Fruit fly (Drosophila melanogaster) whole organism, embryonic: ENCODE data around the gene CG12995.

Source experiments
- Atf-2 ChIP-seq: fragments of 200-800 bp; sonication (Bioruptor generic); optimal IDR thresholded peaks from 2 replicates; lab custom pipeline; 2016; ENCODE audit warnings: missing biosample characterization, missing genetic modification characterization
- Awh ChIP-seq: fragments of 200-800 bp; sonication (Bioruptor generic); IDR thresholded peaks from 2 replicates; pipeline ENCODE4, ENCODE4 v1.3.6; 2022; ENCODE audit warnings: missing biosample characterization, missing genetic modification characterization
- CG1024 ChIP-seq: fragments of 200-800 bp; sonication (Bioruptor generic); IDR thresholded peaks from 2 replicates; pipeline ENCODE4 v1.3.6; 2022; ENCODE audit warnings: missing biosample characterization, missing genetic modification characterization
- CG10543 ChIP-seq: fragments of 200-800 bp; sonication (Bioruptor generic); optimal IDR thresholded peaks from 3 replicates; lab custom pipeline; 2017; ENCODE audit warnings: missing biosample characterization, mild to moderate bottlenecking, missing genetic modification characterization, moderate library complexity
- CG10959 ChIP-seq: fragments of 200-800 bp; sonication (Bioruptor generic); IDR thresholded peaks from 2 replicates; pipeline ENCODE4 v1.3.6; 2022; ENCODE audit warnings: missing biosample characterization, missing genetic modification characterization
- CG12236 ChIP-seq: fragments of 200-800 bp; sonication (Bioruptor generic); optimal IDR thresholded peaks from 2 replicates; lab custom pipeline; 2016; ENCODE audit warnings: missing biosample characterization, missing genetic modification characterization
- CG14014 ChIP-seq: fragments of 200-800 bp; sonication (Bioruptor generic); IDR thresholded peaks from 2 replicates; pipeline ENCODE4 v1.3.6; 2022; ENCODE audit warnings: missing biosample characterization, missing genetic modification characterization
- CG14965 ChIP-seq: fragments of 200-800 bp; sonication (Bioruptor generic); optimal IDR thresholded peaks from 2 replicates; lab custom pipeline; 2016; ENCODE audit warnings: missing biosample characterization, missing genetic modification characterization, borderline replicate concordance
- CG17912 ChIP-seq: fragments of 200-800 bp; sonication (Bioruptor generic); optimal IDR thresholded peaks from 2 replicates; lab custom pipeline; 2018; ENCODE audit warnings: missing biosample characterization, mild to moderate bottlenecking, missing genetic modification characterization
- CG18764 ChIP-seq: fragments of 200-800 bp; sonication (Bioruptor generic); optimal IDR thresholded peaks from 3 replicates; lab custom pipeline; 2016; ENCODE audit warnings: missing biosample characterization, missing genetic modification characterization
- CG2129 ChIP-seq: fragments of 200-800 bp; sonication (Bioruptor generic); IDR thresholded peaks from 2 replicates; pipeline ENCODE4 v1.3.6; 2022; ENCODE audit warnings: missing biosample characterization, missing genetic modification characterization; ENCODE audit not compliant: partially characterized antibody
- CG30431 ChIP-seq: fragments of 200-800 bp; sonication (Bioruptor generic); optimal IDR thresholded peaks from 2 replicates; lab custom pipeline; 2017; ENCODE audit warnings: missing biosample characterization, missing genetic modification characterization
- CG31365 ChIP-seq: fragments of 200-800 bp; sonication (Bioruptor generic); optimal IDR thresholded peaks from 2 replicates; lab custom pipeline; 2018; ENCODE audit warnings: missing biosample characterization, mild to moderate bottlenecking, missing genetic modification characterization
- CG31441 ChIP-seq: fragments of 200-800 bp; sonication (Bioruptor generic); IDR thresholded peaks from 2 replicates; pipeline ENCODE4 v1.3.6; 2022; ENCODE audit warnings: missing biosample characterization, missing genetic modification characterization
- CG3281 ChIP-seq: fragments of 200-800 bp; sonication (Bioruptor generic); optimal IDR thresholded peaks from 3 replicates; lab custom pipeline; 2017; ENCODE audit warnings: missing biosample characterization, mild to moderate bottlenecking, missing genetic modification characterization
- CG4328 ChIP-seq: fragments of 200-800 bp; sonication (Bioruptor generic); optimal IDR thresholded peaks from 3 replicates; lab custom pipeline; 2017; ENCODE audit warnings: missing biosample characterization, missing genetic modification reagents, missing genetic modification characterization
- CG4360 ChIP-seq: fragments of 200-800 bp; sonication (Bioruptor generic); IDR thresholded peaks from 2 replicates; pipeline ENCODE4 v1.3.6; 2022; ENCODE audit warnings: missing biosample characterization, missing genetic modification characterization
- CG5180 ChIP-seq: fragments of 200-800 bp; sonication (Bioruptor generic); optimal IDR thresholded peaks from 3 replicates; lab custom pipeline; 2017; ENCODE audit warnings: missing biosample characterization, missing genetic modification characterization, mild to moderate bottlenecking, moderate library complexity, missing genetic modification reagents
- CG7839 ChIP-seq: fragments of 200-800 bp; sonication (Bioruptor generic); optimal IDR thresholded peaks from 3 replicates; lab custom pipeline; 2018; ENCODE audit warnings: missing biosample characterization, mild to moderate bottlenecking, missing genetic modification characterization, moderate library complexity
- CHES-1-like ChIP-seq: fragments of 200-800 bp; sonication (Bioruptor generic); optimal IDR thresholded peaks from 2 replicates; lab custom pipeline; 2016; ENCODE audit warnings: missing biosample characterization, missing genetic modification characterization
- Dbx ChIP-seq: fragments of 200-800 bp; sonication (Bioruptor generic); IDR thresholded peaks from 3 replicates; pipeline ENCODE4 v1.3.6; 2022; ENCODE audit warnings: missing biosample characterization, missing genetic modification characterization
- Elba2 ChIP-seq: fragments of 200-800 bp; sonication (Bioruptor generic); optimal IDR thresholded peaks from 3 replicates; lab custom pipeline; 2016; ENCODE audit warnings: missing biosample characterization, missing genetic modification characterization
- GATAe ChIP-seq: fragments of 200-800 bp; sonication (Bioruptor generic); conservative IDR thresholded peaks from 2 replicates; pipeline ENCODE4 v1.3.6; 2022; ENCODE audit warnings: missing biosample characterization, missing genetic modification characterization
- H15 ChIP-seq: fragments of 200-800 bp; sonication (Bioruptor generic); IDR thresholded peaks from 3 replicates; pipeline ENCODE4 v1.3.6; 2022; ENCODE audit warnings: missing biosample characterization, missing genetic modification characterization
- Hr51 ChIP-seq, 2 experiments: fragments of 200-800 bp; sonication (Bioruptor generic); optimal IDR thresholded peaks; 2 replicates in 1 of 2; 3 replicates in 1 of 2; lab custom pipeline; 2016 to 2018; ENCODE audit warnings: missing biosample characterization in 2 of 2, missing genetic modification characterization in 2 of 2, mild to moderate bottlenecking in 1 of 2, moderate library complexity in 1 of 2
- Hr78 ChIP-seq, 2 experiments: fragments of 200-800 bp in 1 of 2; fragments of >200 bp in 1 of 2; sonication (Bioruptor generic) in 1 of 2; optimal IDR thresholded peaks; 2 replicates each; lab custom pipeline; 2017 to 2019; ENCODE audit warnings: missing biosample characterization in 2 of 2, missing genetic modification characterization in 2 of 2, mild to moderate bottlenecking in 1 of 2, moderate library complexity in 1 of 2
- Mrtf ChIP-seq: fragments of 200-800 bp; sonication (Bioruptor generic); IDR thresholded peaks from 3 replicates; pipeline ENCODE4 v1.3.6; 2022; ENCODE audit warnings: missing biosample characterization, missing genetic modification characterization
- Pdp1 ChIP-seq, 2 experiments: fragments of 200-800 bp; sonication (Bioruptor generic); optimal IDR thresholded peaks; 3 replicates each; lab custom pipeline; 2016; ENCODE audit warnings: missing biosample characterization in 2 of 2, missing genetic modification characterization in 2 of 2, mild to moderate bottlenecking in 1 of 2, moderate library complexity in 1 of 2
- Side ChIP-seq: fragments of 200-800 bp; sonication (Bioruptor generic); optimal IDR thresholded peaks from 2 replicates; lab custom pipeline; 2016; ENCODE audit warnings: missing biosample characterization, missing genetic modification characterization
- Spps ChIP-seq: fragments of 200-800 bp; sonication (Bioruptor generic); optimal IDR thresholded peaks from 2 replicates; lab custom pipeline; 2018; ENCODE audit warnings: missing biosample characterization, mild to moderate bottlenecking, missing genetic modification characterization
- Tbp ChIP-seq: fragments of >200 bp; optimal IDR thresholded peaks from 2 replicates; lab custom pipeline; 2018; ENCODE audit warnings: missing biosample characterization, missing genetic modification characterization
- Vsx1 ChIP-seq: fragments of 200-800 bp; sonication (Bioruptor generic); optimal IDR thresholded peaks from 2 replicates; lab custom pipeline; 2017; ENCODE audit warnings: missing biosample characterization, mild to moderate bottlenecking, missing genetic modification characterization, missing genetic modification reagents
- bcd ChIP-seq: fragments of 200-800 bp; sonication (Bioruptor generic); optimal IDR thresholded peaks from 2 replicates; lab custom pipeline; 2017; ENCODE audit warnings: missing biosample characterization, mild to moderate bottlenecking, missing genetic modification characterization
- bowl ChIP-seq: fragments of 200-800 bp; sonication (Bioruptor generic); IDR thresholded peaks from 2 replicates; pipeline ENCODE4 v1.3.6; 2022; ENCODE audit warnings: missing biosample characterization, missing genetic modification characterization
- da ChIP-seq: fragments of 200-800 bp; sonication (Bioruptor generic); optimal IDR thresholded peaks from 2 replicates; lab custom pipeline; 2016; ENCODE audit warnings: missing biosample characterization, missing genetic modification characterization
- ems ChIP-seq: fragments of 200-800 bp; sonication (Bioruptor generic); optimal IDR thresholded peaks from 3 replicates; lab custom pipeline; 2016; ENCODE audit warnings: missing biosample characterization, missing genetic modification characterization
- ewg ChIP-seq: fragments of 200-800 bp; sonication (Bioruptor generic); optimal IDR thresholded peaks from 3 replicates; lab custom pipeline; 2017; ENCODE audit warnings: mild to moderate bottlenecking, missing biosample characterization, missing genetic modification reagents, missing genetic modification characterization
- fd3F ChIP-seq: fragments of 200-800 bp; sonication (Bioruptor generic); optimal IDR thresholded peaks from 2 replicates; lab custom pipeline; 2018; ENCODE audit warnings: missing biosample characterization, mild to moderate bottlenecking, missing genetic modification characterization, moderate library complexity
- grn ChIP-seq: fragments of 200-800 bp; sonication (Bioruptor generic); optimal IDR thresholded peaks from 3 replicates; lab custom pipeline; 2017; ENCODE audit warnings: missing biosample characterization, missing genetic modification characterization
- jing ChIP-seq: fragments of 200-800 bp; sonication (Bioruptor generic); optimal IDR thresholded peaks from 2 replicates; lab custom pipeline; 2018; ENCODE audit warnings: missing biosample characterization, mild to moderate bottlenecking, missing genetic modification characterization
- pros ChIP-seq: fragments of 200-800 bp; sonication (Bioruptor generic); optimal IDR thresholded peaks from 3 replicates; lab custom pipeline; 2019; ENCODE audit warnings: missing biosample characterization, mild to moderate bottlenecking, missing genetic modification characterization, moderate library complexity
- salm ChIP-seq: fragments of 200-800 bp; sonication (Bioruptor generic); optimal IDR thresholded peaks from 2 replicates; lab custom pipeline; 2018; ENCODE audit warnings: missing biosample characterization, mild to moderate bottlenecking, missing genetic modification characterization
- scrt ChIP-seq: fragments of 200-800 bp; sonication (Bioruptor generic); optimal IDR thresholded peaks from 2 replicates; lab custom pipeline; 2018; ENCODE audit warnings: missing biosample characterization, mild to moderate bottlenecking, missing genetic modification characterization, moderate library complexity
- slp2 ChIP-seq: fragments of 200-800 bp; sonication (Bioruptor generic); optimal IDR thresholded peaks from 2 replicates; lab custom pipeline; 2016; ENCODE audit warnings: missing biosample characterization, missing genetic modification characterization
- stc ChIP-seq: fragments of 200-800 bp; sonication (Bioruptor generic); IDR thresholded peaks from 2 replicates; pipeline ENCODE4 v1.3.6; 2022; ENCODE audit warnings: missing biosample characterization, missing genetic modification characterization
- tll ChIP-seq, 2 experiments: fragments of 200-800 bp in 1 of 2; fragments of >200 bp in 1 of 2; sonication (Bioruptor generic) in 1 of 2; optimal IDR thresholded peaks; 2 replicates each; lab custom pipeline; 2017 to 2019; ENCODE audit warnings: missing biosample characterization in 2 of 2, missing genetic modification characterization in 2 of 2, mild to moderate bottlenecking in 1 of 2, moderate library complexity in 1 of 2
- trh ChIP-seq: fragments of 200-800 bp; sonication (Bioruptor generic); optimal IDR thresholded peaks from 2 replicates; lab custom pipeline; 2016; ENCODE audit warnings: missing biosample characterization, missing genetic modification characterization
- unc-4 ChIP-seq: fragments of 200-800 bp; sonication (Bioruptor generic); IDR thresholded peaks from 2 replicates; pipeline ENCODE4 v1.3.6; 2022; ENCODE audit warnings: missing biosample characterization, missing genetic modification characterization; ENCODE audit not compliant: partially characterized antibody
- zf30C ChIP-seq: fragments of 200-800 bp; sonication (Bioruptor generic); optimal IDR thresholded peaks from 3 replicates; lab custom pipeline; 2018; ENCODE audit warnings: missing biosample characterization, mild to moderate bottlenecking, missing genetic modification characterization

The CG12995 gene

DNA sequence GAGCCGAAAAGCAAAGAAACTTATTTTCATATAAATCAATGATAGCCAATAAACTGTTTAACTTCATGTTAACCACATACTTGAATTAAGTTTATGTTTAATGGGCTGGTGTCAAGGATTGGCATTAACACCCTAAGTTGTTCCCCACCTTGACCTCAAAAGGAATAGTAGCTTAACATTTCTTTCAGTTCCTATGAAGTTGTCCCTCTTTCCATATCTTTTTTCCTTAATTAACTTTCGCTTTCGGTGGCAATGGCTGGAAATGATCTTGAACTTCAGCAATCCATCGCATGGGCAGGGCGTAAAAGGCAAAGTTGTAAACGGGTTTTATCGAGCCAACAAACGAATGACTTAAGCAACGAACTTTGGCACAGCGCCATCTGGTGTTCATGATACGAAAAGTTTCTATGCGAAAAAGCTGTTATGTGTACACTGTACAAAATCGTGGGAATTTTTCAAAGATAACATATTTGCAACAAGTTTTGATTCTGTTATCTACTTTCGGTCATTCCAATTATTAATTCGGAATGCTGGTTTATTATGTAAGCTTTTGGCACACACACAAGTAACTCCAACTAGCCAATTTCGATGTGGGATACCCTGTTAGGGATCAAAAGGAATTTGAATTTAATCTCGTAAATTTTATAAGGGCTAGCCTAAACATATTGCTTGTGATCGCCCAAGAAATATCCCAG, 19.8 kb upstream of the CG12995 start (continued):
- TF ChIP-seq Hr78 (GFP tag; optimal IDR thresholded peaks at IDR 0.05; lab: Kevin White, UChicago) (peak in 1 of 2 experiments; percentile 49), Awh (peak; percentile 53; the same call in 1 of the 2 replicates), Atf-2 (GFP tag; lab: Kevin White, UChicago) (no peak), Mrtf (no peak), ems (GFP tag; lab: Kevin White, UChicago) (no peak), Dbx (no peak), CG2129 (GFP tag; lab: Robert Waterston, UW) (no peak), salm (tag; lab: Kevin White, UChicago) (no peak), scrt (GFP tag; lab: Kevin White, UChicago) (no peak), H15 (GFP tag; lab: Robert Waterston, UW) (no peak), jing (GFP tag; lab: Kevin White, UChicago) (peak; percentile 8), Pdp1 (GFP tag; optimal IDR thresholded peaks at IDR 0.05; lab: Kevin White, UChicago) (peak; percentile 18 to 53), Elba2 (GFP tag; lab: Kevin White, UChicago) (no peak), bowl (no peak), trh (no peak), GATAe (GFP tag; lab: Robert Waterston, UW) (no peak), CG4328 (GFP tag; lab: Kevin White, UChicago) (no peak), CG14965 (GFP tag; lab: Kevin White, UChicago) (no peak), Hr51 (GFP tag; optimal IDR thresholded peaks at IDR 0.05; lab: Kevin White, UChicago) (peak in 1 of 2 experiments; percentile 36), CHES-1-like (GFP tag; lab: Kevin White, UChicago) (peak; percentile 4), CG18764 (GFP tag; lab: Kevin White, UChicago) (no peak), stc (no peak), Spps (tag; lab: Kevin White, UChicago) (no peak), ewg (GFP tag; lab: Kevin White, UChicago) (no peak), CG10959 (GFP tag; lab: Robert Waterston, UW) (no peak), slp2 (peak; percentile 9), CG17912 (GFP tag; lab: Kevin White, UChicago) (no peak), bcd (GFP tag; lab: Kevin White, UChicago) (no peak), zf30C (GFP tag; lab: Kevin White, UChicago) (peak; percentile 16), tll (GFP tag; optimal IDR thresholded peaks at IDR 0.05; lab: Kevin White, UChicago) (no peak), CG31441 (GFP tag; lab: Robert Waterston, UW) (no peak), Side (GFP tag; lab: Kevin White, UChicago) (no peak), CG31365 (tag; lab: Kevin White, UChicago) (no peak), da (GFP tag; lab: Kevin White, UChicago) (no peak), CG30431 (GFP tag; lab: Kevin White, UChicago) (no peak), Vsx1 (GFP tag; lab: Kevin White, UChicago) (peak; percentile 3), Tbp (GFP tag; lab: Kevin White, UChicago) (no peak), pros (GFP tag; lab: Kevin White, UChicago) (peak; percentile 23), CG7839 (tag; lab: Kevin White, UChicago) (peak; percentile 37), CG10543 (GFP tag; lab: Kevin White, UChicago) (no peak), grn (GFP tag; lab: Kevin White, UChicago) (no peak), CG5180 (GFP tag; lab: Kevin White, UChicago) (no peak), unc-4 (GFP tag; lab: Robert Waterston, UW) (no peak), CG1024 (no peak), CG3281 (GFP tag; lab: Kevin White, UChicago) (no peak), CG14014 (GFP tag; lab: Robert Waterston, UW) (no peak), fd3F (GFP tag; lab: Kevin White, UChicago) (no peak), CG4360 (GFP tag; lab: Robert Waterston, UW) (no peak), CG12236 (GFP tag; lab: Kevin White, UChicago) (no peak)
